Fruit fly (Drosophila melanogaster) whole organism, wandering third instar larva: ENCODE data around the gene CG10862.

Experiments used
- Abd-B ChIP-seq: fragments of >200 bp; optimal IDR thresholded peaks from 2 replicates; lab custom pipeline; 2017; ENCODE audit warnings: missing biosample characterization, missing genetic modification characterization
- CG32264 ChIP-seq: fragments of 200-800 bp; sonication (Bioruptor generic); optimal IDR thresholded peaks from 2 replicates; lab custom pipeline; 2016; ENCODE audit warnings: missing biosample characterization, missing genetic modification characterization
- CG9705 ChIP-seq: fragments of 200-800 bp; sonication (Bioruptor generic); optimal IDR thresholded peaks from 2 replicates; lab custom pipeline; 2018; ENCODE audit warnings: missing biosample characterization, mild to moderate bottlenecking, missing genetic modification characterization
- CrebA ChIP-seq: fragments of 200-800 bp; sonication (Bioruptor generic); optimal IDR thresholded peaks from 2 replicates; lab custom pipeline; 2016; ENCODE audit warnings: missing biosample characterization, mild to moderate bottlenecking, missing genetic modification characterization, borderline replicate concordance
- Dfd ChIP-seq: fragments of >200 bp; optimal IDR thresholded peaks from 2 replicates; lab custom pipeline; 2017; ENCODE audit warnings: missing biosample characterization, missing genetic modification characterization
- Dif ChIP-seq: fragments of 200-275, 200-300 bp; sonication (Bioruptor generic); optimal IDR thresholded peaks from 2 replicates; lab custom pipeline; 2018; ENCODE audit warnings: missing biosample characterization, missing genetic modification characterization; ENCODE audit not compliant: partially characterized antibody
- GATAd ChIP-seq: sonication (Bioruptor generic); optimal IDR thresholded peaks from 2 replicates; lab custom pipeline; 2016; ENCODE audit warnings: missing biosample characterization, missing genetic modification characterization
- HLH106 ChIP-seq: fragments of 200-800 bp; optimal IDR thresholded peaks from 3 replicates; lab custom pipeline; 2019; ENCODE audit warnings: missing biosample characterization, mild to moderate bottlenecking, missing genetic modification characterization, moderate library complexity
- Hnf4 ChIP-seq: fragments of 200-800 bp; sonication (Bioruptor generic); optimal IDR thresholded peaks from 2 replicates; lab custom pipeline; 2016; ENCODE audit warnings: missing biosample characterization, mild to moderate bottlenecking, missing genetic modification characterization
- Hr78 ChIP-seq: fragments of >200 bp; optimal IDR thresholded peaks from 2 replicates; lab custom pipeline; 2017; ENCODE audit warnings: missing biosample characterization, missing genetic modification characterization
- Hr83 ChIP-seq: fragments of 200-300 bp; sonication (Bioruptor generic); optimal IDR thresholded peaks from 2 replicates; lab custom pipeline; 2016; ENCODE audit warnings: missing biosample characterization, mild to moderate bottlenecking, missing genetic modification characterization, moderate library complexity; ENCODE audit not compliant: poor library complexity, severe bottlenecking
- Jra ChIP-seq: sonication (Bioruptor generic); optimal IDR thresholded peaks from 2 replicates; lab custom pipeline; 2016; ENCODE audit warnings: missing biosample characterization, missing genetic modification characterization
- Mio ChIP-seq: sonication (Bioruptor generic); optimal IDR thresholded peaks from 2 replicates; lab custom pipeline; 2016; ENCODE audit warnings: missing biosample characterization, missing genetic modification characterization
- Myc ChIP-seq: fragments of >200 bp; optimal IDR thresholded peaks from 2 replicates; lab custom pipeline; 2017
- N ChIP-seq: fragments of >200 bp; optimal IDR thresholded peaks from 2 replicates; lab custom pipeline; 2018; ENCODE audit warnings: missing biosample characterization, missing external identifiers, missing genetic modification characterization
- OdsH ChIP-seq: fragments of 200-800 bp; sonication (Bioruptor generic); optimal IDR thresholded peaks from 2 replicates; lab custom pipeline; 2016; ENCODE audit warnings: missing biosample characterization, mild to moderate bottlenecking, missing genetic modification characterization
- Rel ChIP-seq, 2 experiments: fragments of 200-800 bp; sonication (Bioruptor generic) in 1 of 2; optimal IDR thresholded peaks; 2 replicates in 1 of 2; 3 replicates in 1 of 2; lab custom pipeline; 2016 to 2019; ENCODE audit warnings: mild to moderate bottlenecking in 2 of 2, missing biosample characterization in 2 of 2, missing genetic modification characterization in 2 of 2, moderate library complexity in 1 of 2
- Sp1 ChIP-seq: fragments of 200-800 bp; sonication (Bioruptor generic); optimal IDR thresholded peaks from 3 replicates; lab custom pipeline; 2019; ENCODE audit warnings: missing biosample characterization, mild to moderate bottlenecking, missing genetic modification characterization, moderate library complexity
- Vsx2 ChIP-seq: fragments of 200-300, 225-300 bp; sonication (Bioruptor generic); optimal IDR thresholded peaks from 2 replicates; lab custom pipeline; 2018; ENCODE audit warnings: missing biosample characterization, missing genetic modification characterization; ENCODE audit not compliant: partially characterized antibody
- br ChIP-seq: fragments of 200-800 bp; sonication (Bioruptor generic); optimal IDR thresholded peaks from 2 replicates; lab custom pipeline; 2016; ENCODE audit warnings: missing biosample characterization, missing genetic modification characterization
- brk ChIP-seq: fragments of 200-800 bp; sonication (Bioruptor generic); optimal IDR thresholded peaks from 2 replicates; lab custom pipeline; 2016; ENCODE audit warnings: missing biosample characterization, mild to moderate bottlenecking, missing genetic modification characterization
- dl ChIP-seq, 2 experiments: fragments of 175-275, 200-275 bp in 1 of 2; fragments of 200-275 bp in 1 of 2; sonication (Bioruptor generic); optimal IDR thresholded peaks; lab custom pipeline; 2018; ENCODE audit warnings: mild to moderate bottlenecking in 2 of 2, missing biosample characterization in 2 of 2, missing genetic modification characterization in 2 of 2, moderate library complexity in 2 of 2; ENCODE audit not compliant: partially characterized antibody in 2 of 2, insufficient read depth in 1 of 2
- dmrt93B ChIP-seq: fragments of 200-800 bp; sonication (Bioruptor generic); optimal IDR thresholded peaks from 2 replicates; lab custom pipeline; 2018; ENCODE audit warnings: missing biosample characterization, mild to moderate bottlenecking, missing genetic modification characterization
- dsf ChIP-seq: sonication (Bioruptor generic); optimal IDR thresholded peaks from 2 replicates; lab custom pipeline; 2016; ENCODE audit warnings: missing biosample characterization, missing genetic modification characterization, borderline replicate concordance
- ey ChIP-seq: fragments of 200-800 bp; sonication (Bioruptor generic); optimal IDR thresholded peaks from 2 replicates; lab custom pipeline; 2016; ENCODE audit warnings: missing biosample characterization, missing genetic modification characterization
- foxo ChIP-seq, 2 experiments: fragments of 200-800 bp; sonication (Bioruptor generic); optimal IDR thresholded peaks; 2 replicates in 1 of 2; 3 replicates in 1 of 2; lab custom pipeline; 2016 to 2017; ENCODE audit warnings: missing biosample characterization in 2 of 2, missing genetic modification characterization in 2 of 2
- fru ChIP-seq: fragments of 200-800 bp; sonication (Bioruptor generic); optimal IDR thresholded peaks from 3 replicates; lab custom pipeline; 2016; ENCODE audit warnings: missing biosample characterization, mild to moderate bottlenecking, missing genetic modification characterization
- h ChIP-seq: fragments of 200-800 bp; sonication (Bioruptor generic); optimal IDR thresholded peaks from 3 replicates; lab custom pipeline; 2016; ENCODE audit warnings: missing biosample characterization, mild to moderate bottlenecking, missing genetic modification characterization
- jim ChIP-seq: fragments of 175-275, 200-325 bp; sonication (Bioruptor generic); optimal IDR thresholded peaks from 2 replicates; lab custom pipeline; 2016; ENCODE audit warnings: missing biosample characterization, mild to moderate bottlenecking, missing genetic modification characterization
- lola ChIP-seq: fragments of >200 bp; optimal IDR thresholded peaks from 2 replicates; lab custom pipeline; 2017; ENCODE audit warnings: missing biosample characterization, missing genetic modification characterization
- pan ChIP-seq: fragments of >200 bp; optimal IDR thresholded peaks from 2 replicates; lab custom pipeline; 2017
- psq ChIP-seq: fragments of 200-800 bp; sonication (Bioruptor generic); optimal IDR thresholded peaks from 3 replicates; lab custom pipeline; 2017; ENCODE audit warnings: missing biosample characterization, mild to moderate bottlenecking, missing genetic modification characterization, moderate library complexity
- rgr ChIP-seq: fragments of 200-800 bp; sonication (Bioruptor generic); optimal IDR thresholded peaks from 3 replicates; lab custom pipeline; 2016; ENCODE audit warnings: missing biosample characterization, mild to moderate bottlenecking, missing genetic modification characterization
- sage ChIP-seq: fragments of 200-800 bp; sonication (Bioruptor generic); optimal IDR thresholded peaks from 2 replicates; lab custom pipeline; 2016; ENCODE audit warnings: missing biosample characterization, mild to moderate bottlenecking, missing genetic modification characterization
- sv ChIP-seq: fragments of 200-800 bp; sonication (Bioruptor generic); optimal IDR thresholded peaks from 3 replicates; lab custom pipeline; 2016; ENCODE audit warnings: missing biosample characterization, missing genetic modification characterization
- tai ChIP-seq: sonication (Bioruptor generic); optimal IDR thresholded peaks from 2 replicates; lab custom pipeline; 2016; ENCODE audit warnings: missing biosample characterization, missing genetic modification characterization
- usp ChIP-seq: fragments of >200 bp; optimal IDR thresholded peaks from 2 replicates; lab custom pipeline; 2017; ENCODE audit warnings: missing biosample characterization, missing genetic modification characterization
- woc ChIP-seq: sonication (Bioruptor generic); optimal IDR thresholded peaks from 2 replicates; lab custom pipeline; 2016; ENCODE audit warnings: missing biosample characterization, mild to moderate bottlenecking, missing genetic modification characterization

Gene CG10862

dm6 chr3L:3616344-3616743 lies 38.2 kb downstream of the CG10862 start:
- TF ChIP-seq brk (no peak), Dif (no peak), Rel (GFP tag; optimal IDR thresholded peaks at IDR 0.05; lab: Kevin White, UChicago) (no peak), Rel (tag; optimal IDR thresholded peaks at IDR 0.05; lab: Kevin White, UChicago) (peak; percentile 29), Hr78 (no peak), fru (peak; percentile 70), Hnf4 (GFP tag; lab: Kevin White, UChicago) (peak; percentile 64), tai (GFP tag; lab: Kevin White, UChicago) (peak; percentile 80), Jra (GFP tag; lab: Kevin White, UChicago) (peak; percentile 42), sv (peak; percentile 73), Dfd (no peak), Myc (lab: Kevin White, UChicago) (peak; percentile 89), Abd-B (no peak), lola (no peak), dl (GFP tag; optimal IDR thresholded peaks at IDR 0.05; lab: Kevin White, UChicago; ENCODE audit: insufficient read depth in 1 of 2, partially characterized antibody in 2 of 2) (no peak), OdsH (GFP tag; lab: Kevin White, UChicago) (peak; percentile 78), br (GFP tag; lab: Kevin White, UChicago) (peak; percentile 70), Hr83 (GFP tag; lab: Kevin White, UChicago) (peak; percentile 71), jim (GFP tag; lab: Kevin White, UChicago) (no peak), dmrt93B (GFP tag; lab: Kevin White, UChicago) (peak; percentile 65), psq (peak; percentile 68), sage (GFP tag; lab: Kevin White, UChicago) (no peak), N (GFP tag; lab: Kevin White, UChicago) (no peak), foxo (GFP tag; optimal IDR thresholded peaks at IDR 0.05; lab: Kevin White, UChicago) (peak in 1 of 2 experiments; percentile 82), usp (GFP tag; lab: Kevin White, UChicago) (no peak), CrebA (no peak), CG32264 (GFP tag; lab: Kevin White, UChicago) (no peak), h (GFP tag; lab: Kevin White, UChicago) (peak; percentile 73), Vsx2 (GFP tag; lab: Kevin White, UChicago) (no peak), dsf (GFP tag; lab: Kevin White, UChicago) (no peak), HLH106 (tag; lab: Kevin White, UChicago) (peak; percentile 71), Mio (GFP tag; lab: Kevin White, UChicago) (no peak), ey (GFP tag; lab: Kevin White, UChicago) (peak; percentile 75), GATAd (GFP tag; lab: Kevin White, UChicago) (peak; percentile 12), Sp1 (peak; percentile 8), pan (lab: Kevin White, UChicago) (no peak), CG9705 (GFP tag; lab: Kevin White, UChicago) (peak; percentile 59), woc (GFP tag; lab: Kevin White, UChicago) (no peak), rgr (peak; percentile 83)

- TF ChIP-seq fru (no peak), sage (GFP tag; lab: Kevin White, UChicago) (no peak), Jra (GFP tag; lab: Kevin White, UChicago) (no peak), ey (GFP tag; lab: Kevin White, UChicago) (no peak), h (GFP tag; lab: Kevin White, UChicago) (no peak), CG9705 (GFP tag; lab: Kevin White, UChicago) (no peak), dl (GFP tag; optimal IDR thresholded peaks at IDR 0.05; lab: Kevin White, UChicago; ENCODE audit: insufficient read depth in 1 of 2, partially characterized antibody in 2 of 2) (no peak), Rel (GFP tag; optimal IDR thresholded peaks at IDR 0.05; lab: Kevin White, UChicago) (no peak), Rel (tag; optimal IDR thresholded peaks at IDR 0.05; lab: Kevin White, UChicago) (no peak), GATAd (GFP tag; lab: Kevin White, UChicago) (no peak), foxo (GFP tag; optimal IDR thresholded peaks at IDR 0.05; lab: Kevin White, UChicago) (no peak)
Observed at dm6 chr3L:3615082-3615481, 39.5 kb downstream of the CG10862 start, which contains the start of gene CG10357. CG10357 (plus strand) TSS chr3L:3615382.
